Worm (Caenorhabditis elegans) whole organism, L1 larva: ENCODE results near the gene srw-14.

Source experiments
- ama-1 ChIP-seq: fragments of 150-350 bp; optimal IDR thresholded peaks from 2 replicates; lab custom pipeline; 2014
- blmp-1 ChIP-seq: fragments of 150-350 bp; optimal IDR thresholded peaks from 2 replicates; lab custom pipeline; 2014; ENCODE audit warnings: missing biosample characterization, missing genetic modification characterization
- lin-15B ChIP-seq: fragments of 150-350 bp; sonication (generic microtip); optimal IDR thresholded peaks from 3 replicates; lab custom pipeline; 2014; ENCODE audit warnings: missing biosample characterization, missing genetic modification characterization
- lsy-2 ChIP-seq, 2 experiments: fragments of 150-350 bp; optimal IDR thresholded peaks; 2 replicates each; lab custom pipeline; 2014; ENCODE audit warnings: missing biosample characterization in 2 of 2, missing genetic modification characterization in 2 of 2
- unc-62 ChIP-seq: fragments of 150-350 bp; optimal IDR thresholded peaks from 2 replicates; lab custom pipeline; 2014; ENCODE audit warnings: missing biosample characterization, missing genetic modification reagents, missing genetic modification characterization

- TF ChIP-seq ama-1 (lab: Kevin White, UChicago) (no peak), lsy-2 (tag; optimal IDR thresholded peaks at IDR 0.05; lab: Kevin White, UChicago) (no peak), unc-62 (no peak), blmp-1 (tag; lab: Kevin White, UChicago) (no peak), lin-15B (no peak)
Observed at ce11 chrV:15226206-15226605, 456 bp downstream of the srw-14 start.
